Worm (Caenorhabditis elegans): ENCODE data around the gene bca-2.

ce11 chrIV:17084839-17085238 lies 15.2 kb downstream of the bca-2 start:
- TF ChIP-seq unc-39 (tag; optimal IDR thresholded peaks at IDR 0.05): no peak
- TF ChIP-seq blmp-1 (tag; optimal IDR thresholded peaks at IDR 0.05): no peak
- TF ChIP-seq elt-1 (tag; optimal IDR thresholded peaks at IDR 0.05; ENCODE audit: borderline replicate concordance, insufficient read depth): no peak
